Worm (Caenorhabditis elegans): ENCODE measurements around the gene srh-35.

The srh-35 gene

DNA sequence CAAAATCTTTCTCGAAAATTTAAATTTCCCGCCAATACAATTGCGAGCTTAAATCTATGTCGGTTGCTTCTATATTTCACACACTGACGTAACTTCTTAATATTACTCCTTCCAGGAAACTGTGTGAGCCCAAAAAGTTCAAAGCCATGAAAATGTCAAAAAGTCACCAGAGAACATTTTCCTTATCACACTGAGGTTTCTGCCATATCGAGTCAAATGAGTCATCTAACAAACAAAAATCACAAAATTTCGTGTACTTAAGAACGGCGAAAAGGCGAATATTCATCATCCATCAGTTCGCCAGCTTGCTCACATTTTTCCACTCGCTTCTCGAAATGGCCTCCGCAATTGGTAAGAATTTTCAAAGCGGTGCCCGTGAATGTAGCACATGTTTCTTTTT, 655 bp upstream of the srh-35 start, which contains the start of gene M02H5.8:
Gene M02H5.8 (plus strand): TSS at position 297 of the 400 bp plus-strand sequence.
- no peak for TF ChIP-seq zip-5 (tag; optimal IDR thresholded peaks at IDR 0.05)
- TF ChIP-seq nhr-232 (tag; optimal IDR thresholded peaks at IDR 0.05): no peak
- no peak for TF ChIP-seq sox-2 (GFP tag; IDR thresholded peaks at IDR 0.05)
- no peak for TF ChIP-seq hlh-30 (tag; optimal IDR thresholded peaks at IDR 0.05; ENCODE audit: insufficient read depth)
- TF ChIP-seq nhr-11 (tag; optimal IDR thresholded peaks at IDR 0.05): no peak
- no peak for TF ChIP-seq F13H6.1 (tag; optimal IDR thresholded peaks at IDR 0.05)
- no peak for TF ChIP-seq pag-3 (tag; optimal IDR thresholded peaks at IDR 0.05; ENCODE audit: borderline replicate concordance)
- no peak for TF ChIP-seq elt-2 (tag; optimal IDR thresholded peaks at IDR 0.05)
- TF ChIP-seq fax-1 (tag; optimal IDR thresholded peaks at IDR 0.05): no peak
- TF ChIP-seq K02D7.2 (tag; optimal IDR thresholded peaks at IDR 0.05): no peak
- TF ChIP-seq gmeb-2 (tag; optimal IDR thresholded peaks at IDR 0.05): no peak
- TF ChIP-seq pha-2 (tag; optimal IDR thresholded peaks at IDR 0.05): no peak
- TF ChIP-seq unc-42 (tag; optimal IDR thresholded peaks at IDR 0.05): no peak
- no peak for TF ChIP-seq ceh-22 (tag; optimal IDR thresholded peaks at IDR 0.05)
- TF ChIP-seq ets-4 (tag; optimal IDR thresholded peaks at IDR 0.05): no peak

ce11 chrV:446988-447387, 2.0 kb downstream of the srh-35 start:
- TF ChIP-seq sdc-2 (tag; optimal IDR thresholded peaks at IDR 0.05) (peak; percentile 20), nhr-232 (tag; optimal IDR thresholded peaks at IDR 0.05) (no peak), dmd-4 (tag; optimal IDR thresholded peaks at IDR 0.05; ENCODE audit: borderline replicate concordance) (peak; percentile 6), dve-1 (tag; optimal IDR thresholded peaks at IDR 0.05) (no peak), hlh-6 (tag; optimal IDR thresholded peaks at IDR 0.05) (peak; percentile 18), unc-55 (GFP tag; optimal IDR thresholded peaks at IDR 0.05) (no peak), rnt-1 (tag; optimal IDR thresholded peaks at IDR 0.05) (no peak)

ce11 chrV:446574-446973, 2.5 kb downstream of the srh-35 start, which contains the start of gene srh-34:
srh-34 (minus strand) TSS chrV:446674.
- no peak for TF ChIP-seq ceh-9 (tag; optimal IDR thresholded peaks at IDR 0.05)
- TF ChIP-seq ref-2 (tag; optimal IDR thresholded peaks at IDR 0.05): no peak
- TF ChIP-seq ttx-3 (tag; optimal IDR thresholded peaks at IDR 0.05): no peak
- TF ChIP-seq ceh-6 (GFP tag; optimal IDR thresholded peaks at IDR 0.05): no peak
- TF ChIP-seq odd-2 (tag; optimal IDR thresholded peaks at IDR 0.05): no peak
- no peak for TF ChIP-seq ceh-24 (tag; optimal IDR thresholded peaks at IDR 0.05)
- TF ChIP-seq pha-2 (tag; optimal IDR thresholded peaks at IDR 0.05): no peak
- no peak for TF ChIP-seq lim-6 (tag; optimal IDR thresholded peaks at IDR 0.05)
- TF ChIP-seq lin-11 (tag; optimal IDR thresholded peaks at IDR 0.05): no peak
- TF ChIP-seq ceh-2 (tag; optimal IDR thresholded peaks at IDR 0.05): no peak
- TF ChIP-seq hlh-15 (tag; optimal IDR thresholded peaks at IDR 0.05): no peak
- TF ChIP-seq unc-3 (GFP tag; conservative IDR thresholded peaks at IDR 0.05): no peak
- TF ChIP-seq unc-3 (tag; optimal IDR thresholded peaks at IDR 0.05): no peak
- no peak for TF ChIP-seq pha-4 (tag; optimal IDR thresholded peaks at IDR 0.05)
- TF ChIP-seq ceh-31 (tag; optimal IDR thresholded peaks at IDR 0.05): no peak
- TF ChIP-seq ceh-30 (tag; optimal IDR thresholded peaks at IDR 0.05): no peak
- TF ChIP-seq hlh-8 (tag; optimal IDR thresholded peaks at IDR 0.05): no peak
- no peak for TF ChIP-seq ceh-14 (tag; optimal IDR thresholded peaks at IDR 0.05)
- TF ChIP-seq hlh-13 (GFP tag; optimal IDR thresholded peaks at IDR 0.05): no peak
- TF ChIP-seq ztf-16 (tag; optimal IDR thresholded peaks at IDR 0.05): no peak
- no peak for TF ChIP-seq T23F11.4 (GFP tag; optimal IDR thresholded peaks at IDR 0.05)

Measured in whole organism, late embryonic.